Fruit fly (Drosophila melanogaster): Measurements from ENCODE around the gene GstD9.

Gene GstD9

dm6 chr3R:12384274-12384673, 16.9 kb upstream of the GstD9 start:
- peak; percentile 24 for TF ChIP-seq Lpt (GFP tag; optimal IDR thresholded peaks at IDR 0.05)
- no peak for TF ChIP-seq Sox15 (GFP tag; optimal IDR thresholded peaks at IDR 0.05)
- TF ChIP-seq CG11762 (GFP tag; optimal IDR thresholded peaks at IDR 0.05; ENCODE audit: insufficient read depth): no peak
- 0 out of 3 replicates have a peak, but pooled peaks have one; percentile 18 for TF ChIP-seq eg (GFP tag; IDR thresholded peaks at IDR 0.05)

DNA sequence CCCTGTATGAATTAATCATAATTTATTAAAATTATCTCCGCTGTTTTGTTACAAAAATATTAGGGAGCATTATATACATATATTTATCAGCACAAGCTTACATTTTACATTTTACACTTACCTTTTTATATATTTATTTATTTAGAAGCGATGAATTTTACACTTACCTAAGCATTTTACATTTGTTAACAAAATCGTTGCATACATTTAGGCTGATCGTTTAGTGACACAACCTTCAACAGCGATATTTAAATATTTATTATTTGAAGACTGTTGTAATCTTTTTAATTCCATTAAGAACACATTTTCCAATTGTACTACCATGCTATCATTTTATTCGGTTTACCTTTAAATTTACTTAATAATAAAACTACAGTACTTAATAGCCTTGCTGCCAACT, 16.4 kb upstream of the GstD9 start:
- TF ChIP-seq fkh (GFP tag; optimal IDR thresholded peaks at IDR 0.05) (peak; percentile 73), Eip78C (GFP tag) (peak; percentile 71), Ets21C (GFP tag; optimal IDR thresholded peaks at IDR 0.05) (no peak)

- TF ChIP-seq CG34406 (GFP tag; optimal IDR thresholded peaks at IDR 0.05): no peak
- TF ChIP-seq acj6 (GFP tag; optimal IDR thresholded peaks at IDR 0.05): no peak
- no peak for TF ChIP-seq Gug (GFP tag; IDR thresholded peaks at IDR 0.05)
Measured at dm6 chr3R:12383036-12383435, 15.7 kb upstream of the GstD9 start, which contains the start of gene GstD11. TSS of gene GstD11 (plus strand) at chr3R:12383336.

DNA sequence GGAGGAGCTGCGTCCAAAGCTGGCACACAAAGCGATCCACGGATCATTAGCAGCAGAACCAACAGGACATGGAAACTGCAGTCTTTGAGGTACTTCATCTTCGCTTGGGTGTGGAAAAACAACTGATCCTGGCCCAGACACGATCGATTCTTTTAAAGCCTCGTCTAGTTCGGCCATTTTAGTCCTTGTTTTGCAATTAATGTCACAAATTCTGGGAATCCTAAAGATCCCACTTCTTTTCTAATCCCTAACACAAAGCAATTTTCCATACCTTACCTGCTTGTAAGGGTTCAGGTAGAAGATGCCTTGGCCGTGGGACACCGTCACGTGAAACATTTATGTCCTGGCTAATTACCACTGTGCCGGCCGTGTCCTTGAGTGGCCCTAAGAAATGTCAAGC, 15.2 kb upstream of the GstD9 start, which contains the start of gene CG10035:
Gene CG10035, minus strand, starts transcription at position 129 of the 400 bp plus-strand sequence.
- TF ChIP-seq dac (GFP tag; optimal IDR thresholded peaks at IDR 0.05) (no peak), net (GFP tag; optimal IDR thresholded peaks at IDR 0.05) (no peak)

DNA sequence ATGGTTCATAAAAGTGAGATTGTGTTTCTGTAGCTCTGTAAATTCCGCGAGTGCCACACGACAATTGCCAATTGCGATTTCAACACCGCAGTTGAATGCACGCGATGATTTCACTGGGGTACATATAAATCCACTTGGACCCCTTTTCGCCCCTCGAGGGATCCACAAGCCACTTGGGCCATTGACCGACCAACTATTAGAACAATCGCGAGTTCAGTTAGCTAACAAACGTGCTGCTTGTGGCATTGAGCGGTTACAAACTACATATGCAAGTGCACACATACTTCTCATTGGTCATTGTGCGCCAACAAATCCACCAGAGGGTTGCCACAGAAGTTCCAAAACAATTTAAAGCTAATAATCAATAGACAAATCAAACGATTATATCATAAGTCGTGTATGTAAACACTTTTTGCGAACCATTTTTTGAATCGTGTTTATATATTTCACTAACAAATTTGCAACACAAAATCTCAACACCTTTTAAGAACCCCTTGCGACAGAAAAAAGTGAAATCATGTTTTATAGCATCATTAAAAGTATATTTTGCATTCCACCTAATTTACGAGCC, 13.9 kb upstream of the GstD9 start:
- TF ChIP-seq CG6276 (GFP tag; optimal IDR thresholded peaks at IDR 0.05) (peak; percentile 44), CG11294 (GFP tag; IDR thresholded peaks at IDR 0.05) (peak; percentile 31; the same call in 1 of the 2 replicates), Eip75B (GFP tag; optimal IDR thresholded peaks at IDR 0.05) (no peak), CG15336 (GFP tag; IDR thresholded peaks at IDR 0.05) (peak; percentile 74), CG6163 (GFP tag; IDR thresholded peaks at IDR 0.05) (peak; percentile 77), CG8119 (GFP tag; IDR thresholded peaks at IDR 0.05) (peak; percentile 66), net (GFP tag; optimal IDR thresholded peaks at IDR 0.05) (peak; percentile 3), fd85E (GFP tag; optimal IDR thresholded peaks at IDR 0.05) (no peak), fd59A (GFP tag; optimal IDR thresholded peaks at IDR 0.05) (no peak), svp (GFP tag) (peak; percentile 70), CG4318 (GFP tag; optimal IDR thresholded peaks at IDR 0.05) (peak; percentile 54), Gug (GFP tag; IDR thresholded peaks at IDR 0.05) (0 out of 2 replicates have a peak, but pooled peaks have one; percentile 38), CG11902 (GFP tag; optimal IDR thresholded peaks at IDR 0.05) (no peak), CG32006 (GFP tag; optimal IDR thresholded peaks at IDR 0.05) (peak; percentile 78), pdm3 (GFP tag; optimal IDR thresholded peaks at IDR 0.05) (peak; percentile 34), Lpt (GFP tag; optimal IDR thresholded peaks at IDR 0.05) (peak; percentile 45), Sox14 (GFP tag; optimal IDR thresholded peaks at IDR 0.05) (peak; percentile 0), CG8632 (GFP tag; optimal IDR thresholded peaks at IDR 0.05) (no peak), Hr4 (GFP tag; optimal IDR thresholded peaks at IDR 0.05) (peak; percentile 54), CG31627 (GFP tag; optimal IDR thresholded peaks at IDR 0.05) (no peak), salr (GFP tag; optimal IDR thresholded peaks at IDR 0.05) (no peak), CG6854 (GFP tag; optimal IDR thresholded peaks at IDR 0.05) (no peak), eg (GFP tag; IDR thresholded peaks at IDR 0.05) (peak; percentile 54), CG11762 (GFP tag; optimal IDR thresholded peaks at IDR 0.05; ENCODE audit: insufficient read depth) (no peak), dac (GFP tag; optimal IDR thresholded peaks at IDR 0.05) (peak; percentile 23), CG16779 (tag; optimal IDR thresholded peaks at IDR 0.05) (no peak), achi (GFP tag; optimal IDR thresholded peaks at IDR 0.05) (peak; percentile 27), Eip78C (GFP tag) (peak; percentile 60), esn (GFP tag; optimal IDR thresholded peaks at IDR 0.05) (no peak)

Data from whole organism, prepupa.